Worm (Caenorhabditis elegans) whole organism, early embryonic: ENCODE measurements around the gene F53E4.1.

ENCODE experiments used
- aly-1 ChIP-seq: sonication (generic microtip); optimal IDR thresholded peaks from 2 replicates; lab custom pipeline; 2016; ENCODE audit warnings: missing genetic modification characterization, missing compliant biosample characterization
- ama-1 ChIP-seq: fragments of 150-350 bp; optimal IDR thresholded peaks from 2 replicates; lab custom pipeline; 2014
- ets-7 ChIP-seq: sonication (generic microtip); optimal IDR thresholded peaks from 2 replicates; lab custom pipeline; 2016; ENCODE audit warnings: missing genotype, missing genetic modification characterization, missing compliant biosample characterization
- flt-1 ChIP-seq: fragments of 200-800 bp; sonication (Bioruptor generic); IDR thresholded peaks from 2 replicates; pipeline ENCODE4 v1.3.6; 2022; ENCODE audit warnings: missing genetic modification characterization, missing compliant biosample characterization
- hmbx-1 ChIP-seq: sonication (generic microtip); optimal IDR thresholded peaks from 2 replicates; lab custom pipeline; 2016; ENCODE audit warnings: mild to moderate bottlenecking, missing genetic modification characterization, missing compliant biosample characterization
- hnd-1 ChIP-seq: sonication (generic microtip); optimal IDR thresholded peaks from 2 replicates; lab custom pipeline; 2016; ENCODE audit warnings: missing genetic modification characterization, missing compliant biosample characterization
- scrt-1 ChIP-seq: fragments of 200-800 bp; sonication (Bioruptor generic); IDR thresholded peaks from 2 replicates; pipeline ENCODE4 v1.3.6; 2022; ENCODE audit warnings: missing genetic modification characterization, missing compliant biosample characterization
- sea-1 ChIP-seq: fragments of 200-800 bp; sonication (Bioruptor generic); conservative IDR thresholded peaks from 2 replicates; pipeline ENCODE4 v1.3.6; 2022; ENCODE audit warnings: missing genetic modification characterization, missing compliant biosample characterization
- tbx-11 ChIP-seq: fragments of 200-800 bp; sonication (Bioruptor generic); IDR thresholded peaks from 2 replicates; pipeline ENCODE4 v1.3.6; 2022; ENCODE audit warnings: missing genetic modification characterization, missing compliant biosample characterization
- tbx-37 ChIP-seq: fragments of 200-800 bp; sonication (Bioruptor generic); conservative IDR thresholded peaks from 2 replicates; pipeline ENCODE4 v1.3.6; 2022; ENCODE audit warnings: missing genetic modification reagents, missing genetic modification characterization, missing compliant biosample characterization

- TF ChIP-seq hnd-1 (no peak), flt-1 (GFP tag; lab: Robert Waterston, UW) (no peak), aly-1 (no peak), hmbx-1 (no peak), ama-1 (lab: Kevin White, UChicago) (no peak), ets-7 (tag; lab: Kevin White, UChicago) (no peak), tbx-11 (GFP tag; lab: Robert Waterston, UW) (no peak), sea-1 (no peak), tbx-37 (no peak), scrt-1 (GFP tag; lab: Robert Waterston, UW) (no peak)
Measured at ce11 chrV:15673707-15674106, 5.6 kb upstream of the F53E4.1 start, which contains the start of gene nhr-51.
